Worm (Caenorhabditis elegans) whole organism, L4 larva: ENCODE measurements around the gene bnc-1.

Experiments used
- F44E2.7 ChIP-seq: fragments of 200-800 bp; sonication (Bioruptor generic); IDR thresholded peaks from 2 replicates; pipeline ENCODE4 v2.1.2; 2022; ENCODE audit warnings: missing genetic modification characterization, missing compliant biosample characterization
- T20F7.1 ChIP-seq: fragments of 200-800 bp; sonication (Bioruptor generic); optimal IDR thresholded peaks from 2 replicates; lab custom pipeline; 2018; ENCODE audit warnings: mild to moderate bottlenecking, missing genetic modification characterization, missing compliant biosample characterization
- Y48G9A.11 ChIP-seq: fragments of 200-800 bp; sonication (Bioruptor generic); IDR thresholded peaks from 2 replicates; pipeline ENCODE4 v1.3.6; 2022; ENCODE audit warnings: missing genetic modification reagents, missing genetic modification characterization, missing compliant biosample characterization
- Y5F2A.4 ChIP-seq: fragments of 200-800 bp; sonication (Bioruptor generic); optimal IDR thresholded peaks from 2 replicates; lab custom pipeline; 2018; ENCODE audit warnings: mild to moderate bottlenecking, missing genetic modification characterization, missing compliant biosample characterization
- aly-2 ChIP-seq: sonication (generic microtip); optimal IDR thresholded peaks from 2 replicates; lab custom pipeline; 2018; ENCODE audit warnings: missing biosample characterization, missing genetic modification characterization
- ceh-28 ChIP-seq: fragments of 150-350 bp; optimal IDR thresholded peaks from 2 replicates; lab custom pipeline; 2014; ENCODE audit warnings: missing biosample characterization, missing genetic modification reagents, missing genetic modification characterization
- ceh-32 ChIP-seq: sonication (generic microtip); optimal IDR thresholded peaks from 2 replicates; lab custom pipeline; 2016; ENCODE audit warnings: mild to moderate bottlenecking, missing genetic modification characterization, missing compliant biosample characterization; ENCODE audit not compliant: poor library complexity
- ceh-82 ChIP-seq: sonication (generic microtip); optimal IDR thresholded peaks from 2 replicates; lab custom pipeline; 2017; ENCODE audit warnings: missing biosample characterization, missing genetic modification characterization
- daf-16 ChIP-seq, 3 experiments: sonication (generic microtip); optimal IDR thresholded peaks; 2 replicates each; lab custom pipeline; 2016 to 2017; ENCODE audit warnings: missing genetic modification characterization in 3 of 3, missing genetic modification reagents in 3 of 3, mild to moderate bottlenecking in 2 of 3, missing compliant biosample characterization in 2 of 3, missing biosample characterization in 1 of 3, moderate library complexity in 1 of 3
- dmd-6 ChIP-seq: fragments of 200-800 bp; sonication (Bioruptor generic); IDR thresholded peaks from 2 replicates; pipeline ENCODE4 v1.3.6; 2022; ENCODE audit warnings: missing genetic modification reagents, missing genetic modification characterization, missing compliant biosample characterization
- dpl-1 ChIP-seq: fragments of 150-350 bp; optimal IDR thresholded peaks from 2 replicates; lab custom pipeline; 2014; ENCODE audit warnings: missing biosample characterization, missing genetic modification reagents, missing genetic modification characterization
- hlh-11 ChIP-seq: fragments of 200-800 bp; sonication (Bioruptor generic); optimal IDR thresholded peaks from 2 replicates; lab custom pipeline; 2018; ENCODE audit warnings: mild to moderate bottlenecking, missing genetic modification characterization, missing compliant biosample characterization
- lin-1 ChIP-seq: fragments of 200-800 bp; sonication (Bioruptor generic); IDR thresholded peaks from 2 replicates; pipeline ENCODE4 v1.3.6; 2022; ENCODE audit warnings: missing genetic modification reagents, missing genetic modification characterization, missing compliant biosample characterization
- lin-15B ChIP-seq: fragments of 150-350 bp; sonication (generic microtip); optimal IDR thresholded peaks from 3 replicates; lab custom pipeline; 2014; ENCODE audit warnings: missing biosample characterization, missing genetic modification characterization
- lin-38 ChIP-seq: fragments of 200-800 bp; sonication (Bioruptor generic); IDR thresholded peaks from 2 replicates; pipeline ENCODE4 v1.3.6; 2022; ENCODE audit warnings: missing genetic modification reagents, missing genetic modification characterization, missing compliant biosample characterization
- madf-5 ChIP-seq, 2 experiments: fragments of 200-800 bp; sonication (Bioruptor generic); IDR thresholded peaks; 2 replicates each; pipeline ENCODE4 v1.3.6; 2022; ENCODE audit warnings: missing compliant biosample characterization in 2 of 2, missing genetic modification characterization in 2 of 2
- mes-2 ChIP-seq: sonication (generic microtip); optimal IDR thresholded peaks from 2 replicates; lab custom pipeline; 2016; ENCODE audit warnings: missing genotype, mild to moderate bottlenecking, missing genetic modification characterization, missing compliant biosample characterization; ENCODE audit not compliant: poor library complexity, severe bottlenecking
- mxl-2 ChIP-seq: fragments of 200-800 bp; sonication (Bioruptor generic); conservative IDR thresholded peaks from 2 replicates; pipeline ENCODE4 v1.3.6; 2022; ENCODE audit warnings: missing genetic modification reagents, missing genetic modification characterization, missing compliant biosample characterization
- nhr-42 ChIP-seq: fragments of 200-800 bp; sonication (Bioruptor generic); IDR thresholded peaks from 2 replicates; pipeline ENCODE4 v1.3.6; 2022; ENCODE audit warnings: missing genetic modification characterization, missing compliant biosample characterization
- nhr-6 ChIP-seq: fragments of 150-350 bp; optimal IDR thresholded peaks from 2 replicates; lab custom pipeline; 2014; ENCODE audit warnings: missing biosample characterization, missing genetic modification characterization
- pha-4 ChIP-seq, 2 experiments: fragments of 150-350 bp in 1 of 2; fragments of 200-800 bp in 1 of 2; sonication (Bioruptor generic) in 1 of 2; IDR thresholded peaks in 1 of 2; optimal IDR thresholded peaks in 1 of 2; 2 replicates each; pipeline versions ENCODE4 v1.3.6 to Lab custom; 2014 to 2022; ENCODE audit warnings: missing genetic modification characterization in 2 of 2, missing genetic modification reagents in 2 of 2, missing biosample characterization in 1 of 2, missing compliant biosample characterization in 1 of 2
- php-3 ChIP-seq: fragments of 200-800 bp; sonication (Bioruptor generic); IDR thresholded peaks from 2 replicates; pipeline ENCODE4 v1.3.6; 2022; ENCODE audit warnings: missing genetic modification reagents, missing genetic modification characterization, missing compliant biosample characterization
- pqm-1 ChIP-seq: sonication (generic microtip); optimal IDR thresholded peaks from 2 replicates; lab custom pipeline; 2017; ENCODE audit warnings: missing biosample characterization, missing genetic modification characterization
- rbr-2 ChIP-seq: sonication (generic microtip); optimal IDR thresholded peaks from 2 replicates; lab custom pipeline; 2016; ENCODE audit warnings: missing genotype, missing genetic modification characterization, missing compliant biosample characterization
- spr-3 ChIP-seq: fragments of 200-800 bp; sonication (Bioruptor generic); optimal IDR thresholded peaks from 2 replicates; lab custom pipeline; 2018; ENCODE audit warnings: mild to moderate bottlenecking, missing genetic modification characterization, missing compliant biosample characterization
- tra-1 ChIP-seq: fragments of 200-800 bp; sonication (Bioruptor generic); IDR thresholded peaks from 2 replicates; pipeline ENCODE4 v1.3.6; 2022; ENCODE audit warnings: missing genetic modification reagents, missing genetic modification characterization, missing compliant biosample characterization
- unc-130 ChIP-seq: sonication (generic microtip); optimal IDR thresholded peaks from 2 replicates; lab custom pipeline; 2016; ENCODE audit warnings: missing genetic modification reagents, missing genetic modification characterization, missing compliant biosample characterization
- unc-62 ChIP-seq, 3 experiments: fragments of 150-350 bp in 1 of 3; sonication (generic microtip); optimal IDR thresholded peaks in 2 of 3; peaks in 1 of 3; 1 replicate in 1 of 3; 2 replicates in 2 of 3; lab custom pipeline; 2014 to 2017; ENCODE audit warnings: missing biosample characterization in 3 of 3, missing genetic modification characterization in 3 of 3, missing genetic modification reagents in 3 of 3, missing genotype in 1 of 3
- zag-1 ChIP-seq: fragments of 150-350 bp; optimal IDR thresholded peaks from 2 replicates; lab custom pipeline; 2014; ENCODE audit warnings: missing biosample characterization, missing genetic modification characterization
- zfp-2 ChIP-seq: sonication (generic microtip); optimal IDR thresholded peaks from 2 replicates; lab custom pipeline; 2016; ENCODE audit warnings: mild to moderate bottlenecking, missing genetic modification characterization, missing compliant biosample characterization
- zfp-3 ChIP-seq: fragments of 200-800 bp; sonication (Bioruptor generic); conservative IDR thresholded peaks from 2 replicates; pipeline ENCODE4 v1.3.6; 2022; ENCODE audit warnings: missing genetic modification reagents, missing genetic modification characterization, missing compliant biosample characterization
- zip-2 ChIP-seq: fragments of 150-350 bp; optimal IDR thresholded peaks from 2 replicates; lab custom pipeline; 2014; ENCODE audit warnings: missing biosample characterization, missing genetic modification characterization

Gene bnc-1

ce11 chrV:12245777-12246452 lies 30.9 kb downstream of the bnc-1 start:
- no peak for TF ChIP-seq daf-16 (GFP tag; optimal IDR thresholded peaks at IDR 0.05; lab: Kevin White, UChicago)
- TF ChIP-seq daf-16 (tag; optimal IDR thresholded peaks at IDR 0.05; lab: Kevin White, UChicago): peak; percentile 92
- TF ChIP-seq mxl-2 (GFP tag; lab: Robert Waterston, UW): no peak
- TF ChIP-seq nhr-6 (tag; lab: Kevin White, UChicago): peak; percentile 86
- peak; percentile 93 for TF ChIP-seq T20F7.1 (GFP tag; lab: Kevin White, UChicago)
- peak; percentile 38 for TF ChIP-seq mes-2 (tag; lab: Kevin White, UChicago)
- no peak for TF ChIP-seq php-3 (GFP tag; lab: Robert Waterston, UW)
- TF ChIP-seq spr-3 (GFP tag; lab: Kevin White, UChicago): no peak
- no peak for TF ChIP-seq F44E2.7 (GFP tag; lab: Robert Waterston, UW)
- no peak for TF ChIP-seq lin-15B (tag; lab: Kevin White, UChicago)
- peak; percentile 66 for TF ChIP-seq Y48G9A.11 (GFP tag; lab: Robert Waterston, UW)
- TF ChIP-seq dpl-1 (GFP tag; lab: Kevin White, UChicago): peak; percentile 60
- peak; percentile 72 for TF ChIP-seq zip-2

DNA sequence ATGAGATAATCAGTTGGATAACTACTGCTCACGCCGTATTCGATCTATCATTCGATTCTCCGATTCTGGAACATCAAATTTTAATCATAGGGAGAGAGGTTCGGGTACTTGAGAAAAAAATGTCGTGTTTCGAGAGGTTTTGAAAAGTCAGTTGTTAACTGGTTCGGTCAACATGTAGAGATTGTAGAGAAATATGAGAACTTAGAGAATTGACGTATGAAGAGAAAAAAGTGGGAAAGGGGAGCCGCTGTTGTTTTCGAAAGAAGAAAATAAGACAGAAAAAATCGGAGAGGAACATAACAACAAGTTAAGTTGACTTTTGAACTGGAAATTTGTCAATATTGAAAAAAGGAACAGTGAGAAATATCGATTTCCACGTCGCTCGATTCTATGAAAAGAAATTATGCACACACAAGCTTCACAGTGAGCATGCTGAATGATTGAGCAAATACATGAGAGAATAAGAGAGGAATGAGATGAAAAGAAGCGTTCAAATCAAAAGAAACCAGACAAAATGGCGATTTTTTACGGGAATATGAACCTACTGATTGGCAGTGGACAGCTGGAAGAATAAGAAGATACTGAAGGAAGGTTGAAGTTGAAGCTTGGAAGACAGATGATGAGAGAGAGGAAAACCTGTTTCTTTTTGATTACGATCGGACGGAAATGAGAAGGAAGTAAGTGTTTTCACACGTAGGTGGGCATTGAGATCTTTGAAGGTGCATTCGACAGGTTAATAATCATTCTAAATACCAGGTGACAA lies 31.7 kb downstream of the bnc-1 start, which contains the start of the genes T04H1.13, slfl-5 and rad-50:
Gene T04H1.13, minus strand, starts transcription at position 51 of the 763 bp plus-strand sequence.
Gene slfl-5, minus strand, starts transcription at position 65 of the 763 bp plus-strand sequence.
Gene rad-50, plus strand, starts transcription at position 667 of the 763 bp plus-strand sequence.
- no peak for TF ChIP-seq lin-38 (GFP tag; lab: Robert Waterston, UW)
- TF ChIP-seq madf-5 (GFP tag; IDR thresholded peaks at IDR 0.05; lab: Robert Waterston, UW): no peak
- no peak for TF ChIP-seq F44E2.7 (GFP tag; lab: Robert Waterston, UW)
- TF ChIP-seq Y48G9A.11 (GFP tag; lab: Robert Waterston, UW): no peak
- peak in 1 of 2 experiments; percentile 69 for TF ChIP-seq daf-16 (GFP tag; optimal IDR thresholded peaks at IDR 0.05; lab: Kevin White, UChicago)
- TF ChIP-seq daf-16 (tag; optimal IDR thresholded peaks at IDR 0.05; lab: Kevin White, UChicago): no peak
- no peak for TF ChIP-seq nhr-6 (tag; lab: Kevin White, UChicago)
- TF ChIP-seq aly-2: no peak
- no peak for TF ChIP-seq pqm-1 (tag; lab: Kevin White, UChicago)
- TF ChIP-seq zip-2: no peak
- TF ChIP-seq pha-4 (GFP tag; IDR thresholded peaks at IDR 0.05; lab: Robert Waterston, UW): no peak
- peak; percentile 81 for TF ChIP-seq pha-4 (tag; optimal IDR thresholded peaks at IDR 0.05; lab: Kevin White, UChicago)
- no peak for TF ChIP-seq zfp-3 (GFP tag; lab: Robert Waterston, UW)
- TF ChIP-seq ceh-82 (tag; lab: Kevin White, UChicago): no peak
- TF ChIP-seq unc-130 (GFP tag; lab: Kevin White, UChicago): no peak
- no peak for TF ChIP-seq zag-1 (tag; lab: Kevin White, UChicago)
- 0 out of 2 replicates have a peak, but pooled peaks have one; percentile 27 for TF ChIP-seq tra-1
- no peak for TF ChIP-seq ceh-32 (tag; lab: Kevin White, UChicago)
- no peak for TF ChIP-seq nhr-42 (GFP tag; lab: Robert Waterston, UW)
- no peak for TF ChIP-seq Y5F2A.4 (GFP tag; lab: Kevin White, UChicago)
- peak in 1 of 2 experiments; percentile 8 for TF ChIP-seq unc-62 (GFP tag; optimal IDR thresholded peaks at IDR 0.05 in 1 of 2; lab: Kevin White, UChicago)
- TF ChIP-seq unc-62 (tag; optimal IDR thresholded peaks at IDR 0.05; lab: Kevin White, UChicago): no peak
- TF ChIP-seq dmd-6: peak; percentile 70
- no peak for TF ChIP-seq ceh-28 (tag; lab: Kevin White, UChicago)
- TF ChIP-seq lin-1 (GFP tag; lab: Robert Waterston, UW): 0 out of 2 replicates have a peak, but pooled peaks have one; percentile 25
- no peak for TF ChIP-seq zfp-2 (tag; lab: Kevin White, UChicago)
- TF ChIP-seq rbr-2 (tag; lab: Kevin White, UChicago): no peak
- TF ChIP-seq hlh-11 (tag; lab: Kevin White, UChicago): no peak
